Fruit fly (Drosophila melanogaster) S2 (cell line): ENCODE data around the gene CG1468.

ENCODE experiments used
- CG8478 ChIP-seq: fragments of >200 bp; optimal IDR thresholded peaks from 2 replicates; lab custom pipeline; 2018
- CTCF ChIP-seq, 2 experiments: fragments of >200 bp; optimal IDR thresholded peaks; 2 replicates each; lab custom pipeline; 2018

DNA sequence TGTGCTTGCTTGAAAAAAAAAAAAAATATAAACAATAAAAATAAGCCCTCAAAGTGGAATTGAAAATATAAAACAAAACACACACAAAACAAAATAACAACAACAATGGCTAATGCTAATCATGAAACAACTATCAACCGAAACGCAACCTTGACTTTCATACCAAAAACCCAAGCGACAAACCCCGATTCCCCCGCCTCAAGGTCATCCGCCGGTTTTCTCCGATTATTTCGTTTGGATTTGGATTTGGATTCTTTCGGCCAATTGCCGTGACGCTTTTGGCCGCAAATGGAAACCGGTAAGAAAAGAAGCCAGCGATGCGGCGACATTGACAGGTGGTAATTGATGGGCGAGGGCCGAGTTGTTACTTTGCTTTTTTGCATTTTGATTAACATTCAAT lies 19.4 kb downstream of the CG1468 start:
- TF ChIP-seq CG8478 (lab: Kevin White, UChicago) (no peak), CTCF (optimal IDR thresholded peaks at IDR 0.05; lab: Kevin White, UChicago) (no peak)
